Fruit fly (Drosophila melanogaster): ENCODE results near the gene CG33986.

CG33986 gene

dm6 chr3L:15541281-15541680 lies 16.2 kb upstream of the CG33986 start:
- TF ChIP-seq CG8478 (optimal IDR thresholded peaks at IDR 0.05) = no peak
- no peak for TF ChIP-seq CTCF (optimal IDR thresholded peaks at IDR 0.05)

- TF ChIP-seq CTCF (optimal IDR thresholded peaks at IDR 0.05) = no peak
These were observed 15.6 kb upstream of the CG33986 start for dm6 chr3L:15540682-15541081.

- TF ChIP-seq CG8478 (optimal IDR thresholded peaks at IDR 0.05) = no peak
- TF ChIP-seq CTCF (optimal IDR thresholded peaks at IDR 0.05) = no peak
These were observed 14.9 kb upstream of the CG33986 start for dm6 chr3L:15539903-15540409.

dm6 chr3L:15538582-15539490 lies 13.8 kb upstream of the CG33986 start:
- no peak for TF ChIP-seq CTCF (optimal IDR thresholded peaks at IDR 0.05)
- no peak for TF ChIP-seq CG8478 (optimal IDR thresholded peaks at IDR 0.05)

dm6 chr3L:15537916-15538581 lies 13.0 kb upstream of the CG33986 start:
- TF ChIP-seq CG8478 (optimal IDR thresholded peaks at IDR 0.05) (no peak), CTCF (optimal IDR thresholded peaks at IDR 0.05) (no peak)

dm6 chr3L:15536550-15536949 lies 11.5 kb upstream of the CG33986 start:
- TF ChIP-seq CG8478 (optimal IDR thresholded peaks at IDR 0.05) (no peak), CTCF (optimal IDR thresholded peaks at IDR 0.05) (no peak)

dm6 chr3L:15535800-15536225 lies 10.8 kb upstream of the CG33986 start:
- TF ChIP-seq CTCF (optimal IDR thresholded peaks at IDR 0.05) = no peak
- TF ChIP-seq CG8478 (optimal IDR thresholded peaks at IDR 0.05) = no peak

- TF ChIP-seq CTCF (optimal IDR thresholded peaks at IDR 0.05) (no peak), CG8478 (optimal IDR thresholded peaks at IDR 0.05) (no peak)
These were observed 10.2 kb upstream of the CG33986 start, which contains the start of gene CrebA for dm6 chr3L:15535228-15535598. CrebA (plus strand) TSS chr3L:15535395.

- TF ChIP-seq CTCF (optimal IDR thresholded peaks at IDR 0.05) (no peak), CG8478 (optimal IDR thresholded peaks at IDR 0.05) (no peak)
These were observed 9.5 kb upstream of the CG33986 start for dm6 chr3L:15534274-15535227.

dm6 chr3L:15533402-15534129 lies 8.5 kb upstream of the CG33986 start:
- TF ChIP-seq CTCF (optimal IDR thresholded peaks at IDR 0.05) (no peak), CG8478 (optimal IDR thresholded peaks at IDR 0.05) (no peak)

dm6 chr3L:15532368-15533030 lies 7.4 kb upstream of the CG33986 start:
- no peak for TF ChIP-seq CG8478 (optimal IDR thresholded peaks at IDR 0.05)
- no peak for TF ChIP-seq CTCF (optimal IDR thresholded peaks at IDR 0.05)

- no peak for TF ChIP-seq CTCF (optimal IDR thresholded peaks at IDR 0.05)
- TF ChIP-seq CG8478 (optimal IDR thresholded peaks at IDR 0.05) = no peak
These were observed 6.6 kb upstream of the CG33986 start, which contains the start of gene CG43248 for dm6 chr3L:15531423-15532325. CG43248 (minus strand) TSS chr3L:15531473.
